Worm (Caenorhabditis elegans) whole organism, L4 larva: ENCODE measurements around the gene F11D5.7.
A peak's percentile ranks its signal among the peaks of the same experiment; 100 is the strongest.

Source experiments
- F26F4.8 ChIP-seq: fragments of 200-800 bp; sonication (Bioruptor generic); conservative IDR thresholded peaks from 2 replicates; pipeline ENCODE4 v1.3.6; 2022; ENCODE audit warnings: missing genetic modification characterization, missing compliant biosample characterization
- F37D6.2 ChIP-seq: sonication (generic microtip); optimal IDR thresholded peaks from 2 replicates; lab custom pipeline; 2016; ENCODE audit warnings: mild to moderate bottlenecking, missing genetic modification characterization, missing compliant biosample characterization
- F49E8.2 ChIP-seq: sonication (generic microtip); optimal IDR thresholded peaks from 2 replicates; lab custom pipeline; 2016; ENCODE audit warnings: missing compliant biosample characterization, mild to moderate bottlenecking, missing genetic modification characterization, borderline replicate concordance
- T26A8.4 ChIP-seq: fragments of 200-800 bp; sonication (Bioruptor generic); IDR thresholded peaks from 2 replicates; pipeline ENCODE4 v1.3.6; 2022; ENCODE audit warnings: missing genetic modification characterization, missing compliant biosample characterization
- Y48G9A.11 ChIP-seq: fragments of 200-800 bp; sonication (Bioruptor generic); IDR thresholded peaks from 2 replicates; pipeline ENCODE4 v1.3.6; 2022; ENCODE audit warnings: missing genetic modification reagents, missing genetic modification characterization, missing compliant biosample characterization
- attf-4 ChIP-seq: sonication (generic microtip); optimal IDR thresholded peaks from 3 replicates; lab custom pipeline; 2017; ENCODE audit warnings: missing biosample characterization, missing genetic modification characterization
- ceh-32 ChIP-seq: sonication (generic microtip); optimal IDR thresholded peaks from 2 replicates; lab custom pipeline; 2016; ENCODE audit warnings: mild to moderate bottlenecking, missing genetic modification characterization, missing compliant biosample characterization; ENCODE audit not compliant: poor library complexity
- ceh-62 ChIP-seq: sonication (generic microtip); optimal IDR thresholded peaks from 2 replicates; lab custom pipeline; 2017; ENCODE audit warnings: missing biosample characterization, missing genetic modification characterization
- dpl-1 ChIP-seq: fragments of 150-350 bp; optimal IDR thresholded peaks from 2 replicates; lab custom pipeline; 2014; ENCODE audit warnings: missing biosample characterization, missing genetic modification reagents, missing genetic modification characterization
- duxl-1 ChIP-seq: sonication (generic microtip); optimal IDR thresholded peaks from 2 replicates; lab custom pipeline; 2016; ENCODE audit warnings: mild to moderate bottlenecking, missing genetic modification characterization, moderate library complexity, missing compliant biosample characterization; ENCODE audit not compliant: poor library complexity
- hlh-30 ChIP-seq: sonication (generic microtip); optimal IDR thresholded peaks from 2 replicates; lab custom pipeline; 2017; ENCODE audit warnings: antibody characterized with exemption, mild to moderate bottlenecking, missing genetic modification characterization, missing compliant biosample characterization; ENCODE audit not compliant: insufficient read depth
- hmg-1.1 ChIP-seq: fragments of 200-800 bp; sonication (Bioruptor generic); IDR thresholded peaks from 2 replicates; pipeline ENCODE4 v1.3.6; 2022; ENCODE audit warnings: missing genetic modification reagents, missing genetic modification characterization, missing compliant biosample characterization
- lir-3 ChIP-seq: sonication (generic microtip); optimal IDR thresholded peaks from 2 replicates; lab custom pipeline; 2016; ENCODE audit warnings: mild to moderate bottlenecking, missing genetic modification characterization, missing compliant biosample characterization
- mep-1 ChIP-seq: fragments of 150-350 bp; sonication (generic microtip); optimal IDR thresholded peaks from 3 replicates; lab custom pipeline; 2014; ENCODE audit warnings: missing biosample characterization, missing genetic modification characterization
- mes-2 ChIP-seq: sonication (generic microtip); optimal IDR thresholded peaks from 2 replicates; lab custom pipeline; 2016; ENCODE audit warnings: missing genotype, mild to moderate bottlenecking, missing genetic modification characterization, missing compliant biosample characterization; ENCODE audit not compliant: poor library complexity, severe bottlenecking
- mxl-2 ChIP-seq: fragments of 200-800 bp; sonication (Bioruptor generic); conservative IDR thresholded peaks from 2 replicates; pipeline ENCODE4 v1.3.6; 2022; ENCODE audit warnings: missing genetic modification reagents, missing genetic modification characterization, missing compliant biosample characterization
- nhr-11 ChIP-seq: fragments of 150-350 bp; optimal IDR thresholded peaks from 2 replicates; lab custom pipeline; 2014; ENCODE audit warnings: missing biosample characterization, missing genetic modification characterization
- nhr-28 ChIP-seq: fragments of 150-350 bp; optimal IDR thresholded peaks from 2 replicates; lab custom pipeline; 2014; ENCODE audit warnings: missing biosample characterization, missing genetic modification characterization
- nhr-6 ChIP-seq: fragments of 150-350 bp; optimal IDR thresholded peaks from 2 replicates; lab custom pipeline; 2014; ENCODE audit warnings: missing biosample characterization, missing genetic modification characterization
- spr-1 ChIP-seq: sonication (generic microtip); optimal IDR thresholded peaks from 2 replicates; lab custom pipeline; 2016; ENCODE audit warnings: mild to moderate bottlenecking, missing genetic modification characterization, missing compliant biosample characterization
- spr-3 ChIP-seq: fragments of 200-800 bp; sonication (Bioruptor generic); optimal IDR thresholded peaks from 2 replicates; lab custom pipeline; 2018; ENCODE audit warnings: mild to moderate bottlenecking, missing genetic modification characterization, missing compliant biosample characterization
- tag-97 ChIP-seq: fragments of 200-800 bp; sonication (Bioruptor generic); IDR thresholded peaks from 2 replicates; pipeline ENCODE4 v1.3.6; 2022; ENCODE audit warnings: missing genetic modification characterization, missing compliant biosample characterization
- unc-39 ChIP-seq: sonication (generic microtip); optimal IDR thresholded peaks from 2 replicates; lab custom pipeline; 2017; ENCODE audit warnings: missing biosample characterization, missing genetic modification characterization
- zag-1 ChIP-seq: fragments of 150-350 bp; optimal IDR thresholded peaks from 2 replicates; lab custom pipeline; 2014; ENCODE audit warnings: missing biosample characterization, missing genetic modification characterization
- zip-11 ChIP-seq: fragments of 200-800 bp; sonication (Bioruptor generic); IDR thresholded peaks from 2 replicates; pipeline ENCODE4 v1.3.6; 2022; ENCODE audit warnings: missing genetic modification characterization, missing compliant biosample characterization
- ztf-7 ChIP-seq: fragments of 150-350 bp; optimal IDR thresholded peaks from 2 replicates; lab custom pipeline; 2014; ENCODE audit warnings: missing biosample characterization, missing genetic modification characterization

The F11D5.7 gene

DNA sequence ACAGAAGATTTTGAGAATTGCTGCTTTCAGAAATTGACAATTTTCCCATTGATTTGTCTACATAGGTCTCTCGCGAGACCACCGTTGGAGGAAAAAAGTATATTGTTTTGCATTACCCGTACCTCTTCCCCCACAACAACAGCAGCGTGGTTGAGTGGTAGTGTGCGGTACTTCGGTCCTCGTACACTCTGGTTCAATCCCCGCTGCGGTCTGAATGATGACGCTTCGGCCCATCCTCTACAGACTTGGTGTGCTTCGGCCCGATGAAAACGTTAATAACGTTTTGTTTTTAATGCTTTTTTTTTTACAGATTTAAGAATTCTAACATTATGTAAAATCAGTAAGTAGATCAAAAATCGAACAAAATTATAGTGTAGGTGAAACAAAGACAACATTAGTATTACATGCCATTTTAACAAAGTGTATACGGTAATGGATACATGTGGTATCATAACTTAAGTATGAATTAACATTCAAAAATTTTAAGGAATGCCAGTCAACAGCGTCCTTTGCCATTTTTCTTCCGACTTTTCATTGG is 43.8 kb downstream of the F11D5.7 start, which contains the start of gene ZK816.3 (continued):
- TF ChIP-seq spr-1 (tag; lab: Kevin White, UChicago) (no peak), mxl-2 (no peak), hmg-1.1 (GFP tag; lab: Robert Waterston, UW) (peak; percentile 29; the same call in 1 of the 2 replicates), zip-11 (GFP tag; lab: Robert Waterston, UW) (0 out of 2 replicates have a peak, but pooled peaks have one; percentile 21), Y48G9A.11 (GFP tag; lab: Robert Waterston, UW) (no peak), F37D6.2 (tag; lab: Kevin White, UChicago) (no peak), nhr-6 (tag; lab: Kevin White, UChicago) (no peak), nhr-28 (no peak), duxl-1 (tag; lab: Kevin White, UChicago) (peak; percentile 67), spr-3 (GFP tag; lab: Kevin White, UChicago) (no peak), ceh-32 (tag; lab: Kevin White, UChicago) (no peak), zag-1 (tag; lab: Kevin White, UChicago) (no peak), lir-3 (peak; percentile 26), ztf-7 (tag; lab: Kevin White, UChicago) (no peak)

DNA sequence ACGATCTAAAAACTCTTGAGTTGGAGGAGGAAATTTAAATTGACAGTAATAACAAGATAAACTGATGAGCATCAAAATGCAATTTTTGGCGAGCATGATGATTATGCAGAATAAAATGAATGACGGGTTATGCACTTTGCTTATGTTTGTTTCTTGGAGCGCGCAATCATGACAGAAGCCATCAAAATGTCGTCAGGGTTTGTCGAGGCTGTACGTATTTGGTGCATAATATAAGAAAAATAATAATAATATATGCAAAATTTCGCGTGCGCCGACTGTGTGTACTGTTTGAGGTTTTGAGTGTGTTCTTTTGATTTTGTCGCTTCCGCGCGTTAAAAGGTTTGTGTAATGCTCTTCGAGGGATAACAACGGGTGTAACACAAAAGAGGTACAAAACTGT is 46.1 kb downstream of the F11D5.7 start, which contains the start of gene nspg-4:
nspg-4 (minus strand) TSS at position 101 of the 400 bp plus-strand sequence.
- TF ChIP-seq attf-4 (tag; lab: Kevin White, UChicago) (no peak), nhr-11 (tag; lab: Kevin White, UChicago) (no peak), ztf-7 (tag; lab: Kevin White, UChicago) (no peak), ceh-62 (tag; lab: Kevin White, UChicago) (no peak)

DNA sequence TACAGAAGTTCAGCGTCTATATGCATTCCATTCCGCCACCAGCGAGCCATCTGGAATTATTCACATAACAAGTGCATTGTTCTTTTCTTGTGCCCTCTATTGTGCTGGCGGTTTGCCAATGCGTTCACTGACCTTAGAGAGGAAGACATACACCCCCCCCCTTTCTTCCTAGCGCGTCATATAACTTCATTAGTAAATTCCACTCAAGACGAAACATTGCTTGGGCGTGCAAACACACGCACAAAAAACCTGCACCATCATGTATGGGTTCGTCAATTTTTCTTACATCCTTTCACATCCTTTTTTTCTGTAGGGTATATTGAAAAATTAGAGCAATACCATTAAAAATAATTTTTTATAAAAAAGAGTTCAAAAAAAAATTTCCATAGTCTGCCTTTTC is 47.4 kb downstream of the F11D5.7 start, which contains the start of gene ZK816.1:
ZK816.1 (plus strand) TSS at position 187 of the 400 bp plus-strand sequence.
- no peak for TF ChIP-seq unc-39 (tag; lab: Kevin White, UChicago)
- no peak for TF ChIP-seq hlh-30
- TF ChIP-seq dpl-1 (GFP tag; lab: Kevin White, UChicago), result no peak
- no peak for TF ChIP-seq mes-2 (tag; lab: Kevin White, UChicago)
- no peak for TF ChIP-seq F49E8.2 (tag; lab: Kevin White, UChicago)
- no peak for TF ChIP-seq T26A8.4 (GFP tag; lab: Robert Waterston, UW)
- TF ChIP-seq mep-1 (tag; lab: Kevin White, UChicago), result no peak
- TF ChIP-seq F26F4.8 (GFP tag; lab: Robert Waterston, UW), result no peak
- TF ChIP-seq tag-97, result no peak
